Worm (Caenorhabditis elegans): ENCODE results near the gene cwp-3.
A peak's percentile ranks its signal among the peaks of the same experiment; 100 is the strongest.

The cwp-3 gene

DNA sequence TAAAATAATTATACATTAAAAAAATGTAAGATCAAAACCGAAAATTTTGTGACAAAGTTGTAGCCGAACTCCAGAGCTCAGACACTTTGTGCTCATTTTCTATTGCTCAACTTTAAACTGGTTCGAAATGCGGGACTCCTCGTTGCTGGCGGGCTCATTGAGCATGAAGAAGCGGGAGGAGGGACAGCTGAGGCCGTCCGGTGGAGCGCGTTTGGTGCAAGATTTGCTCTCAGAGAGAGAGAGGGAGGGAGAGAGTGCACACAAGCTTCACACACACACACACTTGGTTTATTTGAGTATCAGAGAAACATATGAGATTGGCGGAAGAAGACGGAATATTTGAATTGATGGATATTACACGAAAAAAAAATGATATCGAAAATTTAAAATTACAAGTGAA is 32.0 kb upstream of the cwp-3 start (continued):
- no peak for TF ChIP-seq mef-2 (tag; optimal IDR thresholded peaks at IDR 0.05)

DNA sequence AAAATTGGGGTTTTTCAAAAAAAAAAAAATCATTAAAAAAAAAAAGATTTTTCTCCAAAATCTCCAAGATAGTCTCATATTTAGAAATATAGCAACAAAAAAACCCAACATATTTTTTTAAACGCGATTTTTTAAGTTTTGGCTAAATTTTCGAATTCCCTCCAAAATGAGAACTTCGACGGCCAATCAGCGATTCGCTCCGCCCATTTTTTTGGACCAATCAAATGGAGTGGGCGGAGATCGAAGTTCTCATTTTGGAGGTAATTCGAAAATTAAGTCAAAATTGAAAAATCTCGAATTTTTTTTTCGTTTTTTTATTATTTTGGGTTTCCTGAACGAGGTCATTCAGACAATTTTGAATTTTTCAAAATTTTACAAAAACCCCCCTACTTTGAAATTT is 28.8 kb upstream of the cwp-3 start:
- TF ChIP-seq efl-1 (optimal IDR thresholded peaks at IDR 0.05): no peak
- TF ChIP-seq efl-1 (GFP tag; optimal IDR thresholded peaks at IDR 0.05 in 1 of 2): peak in 1 of 2 experiments; percentile 18
- no peak for TF ChIP-seq nhr-84 (tag; optimal IDR thresholded peaks at IDR 0.05)

DNA sequence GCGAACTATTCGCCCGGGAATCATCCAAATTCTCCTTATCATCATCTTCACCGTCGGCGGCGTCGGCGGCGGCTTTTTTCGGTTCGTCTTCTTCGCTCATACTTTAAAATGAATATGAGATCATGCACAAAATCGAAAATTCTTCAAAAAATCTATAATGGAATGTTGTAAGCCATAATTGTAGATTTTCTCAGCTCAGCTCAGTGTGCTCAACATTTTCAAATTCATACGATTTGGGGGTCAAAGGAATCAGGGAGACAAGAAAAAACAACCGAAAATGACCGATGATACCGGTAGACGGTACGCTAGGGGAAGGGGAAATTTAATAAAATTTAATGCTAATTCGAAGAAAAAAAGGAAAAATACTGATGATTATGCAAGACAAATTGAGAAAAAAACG is 24.1 kb upstream of the cwp-3 start, which contains the start of gene ccep-97:
TSS of gene ccep-97 (minus strand) at position 101 of the 400 bp plus-strand sequence.
- no peak for TF ChIP-seq dpl-1 (GFP tag; optimal IDR thresholded peaks at IDR 0.05)

DNA sequence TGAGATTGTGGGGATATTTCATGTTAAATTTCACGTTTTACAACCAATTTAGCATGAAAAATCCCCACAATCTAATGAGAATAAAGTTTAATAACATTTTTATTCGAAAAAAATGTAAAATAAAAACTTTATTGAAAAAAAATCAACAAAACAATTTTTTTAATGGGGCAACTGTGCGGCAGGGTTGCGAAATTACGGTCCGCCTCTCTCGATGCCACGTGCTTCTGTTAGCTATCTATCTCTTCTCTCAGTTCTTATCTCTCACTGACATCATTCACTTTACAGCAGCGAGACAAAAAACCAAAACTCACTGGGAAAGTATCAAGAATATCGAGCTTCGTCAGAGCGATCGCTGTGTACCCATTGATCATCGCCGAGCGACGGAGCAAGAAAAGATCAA is 22.0 kb upstream of the cwp-3 start:
- no peak for TF ChIP-seq unc-62 (GFP tag; optimal IDR thresholded peaks at IDR 0.05)
- TF ChIP-seq efl-1 (optimal IDR thresholded peaks at IDR 0.05): no peak
- no peak for TF ChIP-seq efl-1 (GFP tag; optimal IDR thresholded peaks at IDR 0.05 in 1 of 2)
- no peak for TF ChIP-seq egl-27 (tag; optimal IDR thresholded peaks at IDR 0.05)
- TF ChIP-seq vab-15 (tag; optimal IDR thresholded peaks at IDR 0.05): no peak
- no peak for TF ChIP-seq ztf-11 (tag; optimal IDR thresholded peaks at IDR 0.05)
- TF ChIP-seq swsn-7 (tag; optimal IDR thresholded peaks at IDR 0.05): no peak
- TF ChIP-seq lin-39 (tag; optimal IDR thresholded peaks at IDR 0.05): no peak
- TF ChIP-seq snpc-4 (tag; optimal IDR thresholded peaks at IDR 0.05): no peak
- TF ChIP-seq nhr-71 (tag; optimal IDR thresholded peaks at IDR 0.05): peak; percentile 65
- no peak for TF ChIP-seq lin-14 (GFP tag; optimal IDR thresholded peaks at IDR 0.05)
- TF ChIP-seq nhr-77 (tag; optimal IDR thresholded peaks at IDR 0.05): no peak
- no peak for TF ChIP-seq nhr-11 (tag; optimal IDR thresholded peaks at IDR 0.05)
- TF ChIP-seq elt-3 (tag; optimal IDR thresholded peaks at IDR 0.05): peak in 1 of 6 experiments; percentile 23
- TF ChIP-seq blmp-1 (tag; optimal IDR thresholded peaks at IDR 0.05): no peak
- no peak for TF ChIP-seq aly-2 (tag; optimal IDR thresholded peaks at IDR 0.05)
- peak; percentile 2 for TF ChIP-seq hpl-2 (GFP tag; optimal IDR thresholded peaks at IDR 0.05)
- no peak for TF ChIP-seq irx-1 (tag; optimal IDR thresholded peaks at IDR 0.05)
- peak in 1 of 2 experiments; percentile 18 for TF ChIP-seq lin-35 (GFP tag; optimal IDR thresholded peaks at IDR 0.05)
- peak in 1 of 2 experiments; percentile 35 for TF ChIP-seq lsy-2 (tag; optimal IDR thresholded peaks at IDR 0.05)
- no peak for TF ChIP-seq ceh-63 (GFP tag; optimal IDR thresholded peaks at IDR 0.05)
- no peak for TF ChIP-seq sptf-1 (tag; optimal IDR thresholded peaks at IDR 0.05)
- TF ChIP-seq zag-1 (tag; optimal IDR thresholded peaks at IDR 0.05): no peak
- TF ChIP-seq fkh-8 (tag; optimal IDR thresholded peaks at IDR 0.05): no peak
- TF ChIP-seq nhr-19 (GFP tag; conservative IDR thresholded peaks at IDR 0.05): peak; percentile 31
- TF ChIP-seq grh-1 (GFP tag; IDR thresholded peaks at IDR 0.05): no peak
- TF ChIP-seq ama-1 (optimal IDR thresholded peaks at IDR 0.05): no peak
- TF ChIP-seq hlh-17 (GFP tag; optimal IDR thresholded peaks at IDR 0.05; ENCODE audit: borderline replicate concordance): no peak
- TF ChIP-seq mdl-1 (tag; optimal IDR thresholded peaks at IDR 0.05): peak in 1 of 2 experiments; percentile 72
- no peak for TF ChIP-seq ces-1 (GFP tag; optimal IDR thresholded peaks at IDR 0.05)
- TF ChIP-seq sox-4 (tag; optimal IDR thresholded peaks at IDR 0.05): no peak
- peak; percentile 26 for TF ChIP-seq snu-23 (GFP tag; optimal IDR thresholded peaks at IDR 0.05)
- no peak for TF ChIP-seq ets-5 (GFP tag; IDR thresholded peaks at IDR 0.05)
- TF ChIP-seq tbx-2 (tag; optimal IDR thresholded peaks at IDR 0.05): peak; percentile 32
- peak; percentile 22 for TF ChIP-seq nhr-20 (tag; optimal IDR thresholded peaks at IDR 0.05)
- no peak for TF ChIP-seq ceh-82 (tag; optimal IDR thresholded peaks at IDR 0.05)
- peak; percentile 39 for TF ChIP-seq skn-1 (tag; optimal IDR thresholded peaks at IDR 0.05)
- no peak for TF ChIP-seq C04F5.9 (tag; optimal IDR thresholded peaks at IDR 0.05)
- TF ChIP-seq sup-37 (GFP tag; optimal IDR thresholded peaks at IDR 0.05): no peak
- peak in 1 of 3 experiments; percentile 21 for TF ChIP-seq dpl-1 (GFP tag; optimal IDR thresholded peaks at IDR 0.05)

All from whole organism, L1 larva.